Fruit fly (Drosophila melanogaster): ENCODE measurements around the gene Clc.

The Clc gene

dm6 chr3L:20287046-20287445 is 46.2 kb downstream of the Clc start:
- no peak for TF ChIP-seq insv (optimal IDR thresholded peaks at IDR 0.05)
- TF ChIP-seq h (optimal IDR thresholded peaks at IDR 0.05) = no peak
- TF ChIP-seq Sin3A (optimal IDR thresholded peaks at IDR 0.05) = no peak
- no peak for TF ChIP-seq Myc (optimal IDR thresholded peaks at IDR 0.05)
- no peak for TF ChIP-seq psq (optimal IDR thresholded peaks at IDR 0.05)
- TF ChIP-seq ttk (optimal IDR thresholded peaks at IDR 0.05) = no peak
